Worm (Caenorhabditis elegans): ENCODE measurements around the gene rpc-25.

rpc-25 gene

DNA sequence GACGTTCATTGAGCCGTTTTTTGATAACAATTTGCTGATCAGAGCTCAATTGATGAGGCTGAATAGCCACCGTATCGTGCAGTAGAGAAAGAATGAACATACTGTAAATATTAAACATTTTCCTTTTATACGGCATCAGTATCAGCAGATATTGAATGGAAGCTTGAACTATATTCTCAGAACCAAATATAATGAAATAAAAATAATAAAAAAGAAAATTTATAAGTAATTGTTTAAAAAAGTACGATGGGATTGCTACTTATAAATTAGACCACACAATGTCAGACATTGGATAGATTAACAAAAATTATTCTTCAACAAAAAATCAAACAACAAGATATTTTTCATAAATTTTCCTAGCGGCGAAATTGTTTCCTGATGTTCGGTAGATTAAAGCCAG, at the start of gene rpc-25:
rpc-25 (minus strand) TSS at position 101 of the 400 bp plus-strand sequence.
- TF ChIP-seq flt-1 (GFP tag; IDR thresholded peaks at IDR 0.05) (no peak), cog-1 (tag; optimal IDR thresholded peaks at IDR 0.05) (no peak), ztf-29 (GFP tag; IDR thresholded peaks at IDR 0.05) (no peak), ref-1 (GFP tag; conservative IDR thresholded peaks at IDR 0.05) (no peak), T22C8.4 (GFP tag; IDR thresholded peaks at IDR 0.05) (no peak), med-1 (GFP tag; optimal IDR thresholded peaks at IDR 0.05; ENCODE audit: insufficient read depth) (no peak), klf-2 (GFP tag; conservative IDR thresholded peaks at IDR 0.05) (no peak), ztf-23 (GFP tag; IDR thresholded peaks at IDR 0.05) (no peak), tab-1 (GFP tag; IDR thresholded peaks at IDR 0.05) (no peak)

DNA sequence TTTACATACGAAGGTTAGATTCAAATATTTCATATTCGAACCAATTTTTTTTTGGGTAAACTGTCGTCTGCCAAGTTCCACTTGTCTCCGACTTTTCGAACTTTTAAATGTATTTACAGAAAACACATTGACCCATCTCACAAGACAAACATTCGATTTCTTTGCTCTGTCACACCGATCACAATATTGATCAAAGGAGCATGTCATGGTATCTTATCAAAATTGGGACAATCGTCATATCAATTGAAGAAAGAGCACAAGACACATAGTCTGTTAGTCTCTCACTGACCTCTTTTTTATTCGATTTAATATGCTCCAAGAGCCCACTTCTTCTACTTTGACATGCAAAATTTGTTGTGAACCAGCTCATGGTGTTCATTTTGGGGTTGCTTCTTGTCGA, 49.6 kb upstream of the rpc-25 start, which contains the start of gene nhr-232:
nhr-232 (plus strand) TSS at position 121 of the 400 bp plus-strand sequence.
- TF ChIP-seq klf-2 (GFP tag; conservative IDR thresholded peaks at IDR 0.05) (no peak), tab-1 (GFP tag; IDR thresholded peaks at IDR 0.05) (no peak), T22C8.4 (GFP tag; IDR thresholded peaks at IDR 0.05) (no peak), ztf-23 (GFP tag; IDR thresholded peaks at IDR 0.05) (no peak), med-1 (GFP tag; optimal IDR thresholded peaks at IDR 0.05; ENCODE audit: insufficient read depth) (no peak), ref-1 (GFP tag; conservative IDR thresholded peaks at IDR 0.05) (no peak), ztf-29 (GFP tag; IDR thresholded peaks at IDR 0.05) (no peak), cog-1 (tag; optimal IDR thresholded peaks at IDR 0.05) (no peak), flt-1 (GFP tag; IDR thresholded peaks at IDR 0.05) (no peak)

DNA sequence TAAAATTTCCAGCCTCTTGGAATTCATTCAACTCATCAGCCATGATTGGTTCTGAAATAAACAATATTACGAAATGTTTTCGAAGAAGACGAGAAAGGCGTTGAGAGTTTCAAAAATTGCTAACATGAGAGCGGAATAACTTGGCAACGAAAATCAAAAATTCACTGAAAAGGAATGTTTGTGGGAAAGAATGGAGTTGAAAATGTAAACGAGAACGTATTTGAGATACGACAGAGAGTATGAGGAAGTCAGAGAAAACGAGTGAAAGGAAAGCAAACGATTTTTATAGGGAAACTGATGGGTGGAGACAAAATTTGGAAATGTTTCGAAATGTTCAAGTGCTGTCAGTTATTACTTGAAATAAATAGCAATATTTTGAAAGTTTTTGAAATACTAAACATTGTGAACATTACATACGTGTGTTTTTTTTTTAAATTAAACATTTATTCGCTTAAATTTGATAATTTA, 48.6 kb upstream of the rpc-25 start, which contains the start of gene rop-1:
rop-1 (minus strand) TSS at position 51 of the 468 bp plus-strand sequence.
- TF ChIP-seq ztf-29 (GFP tag; IDR thresholded peaks at IDR 0.05) (no peak), med-1 (GFP tag; optimal IDR thresholded peaks at IDR 0.05; ENCODE audit: insufficient read depth) (no peak), ztf-23 (GFP tag; IDR thresholded peaks at IDR 0.05) (no peak), ref-1 (GFP tag; conservative IDR thresholded peaks at IDR 0.05) (no peak), tab-1 (GFP tag; IDR thresholded peaks at IDR 0.05) (no peak), T22C8.4 (GFP tag; IDR thresholded peaks at IDR 0.05) (no peak), klf-2 (GFP tag; conservative IDR thresholded peaks at IDR 0.05) (no peak), flt-1 (GFP tag; IDR thresholded peaks at IDR 0.05) (no peak), cog-1 (tag; optimal IDR thresholded peaks at IDR 0.05) (no peak)

DNA sequence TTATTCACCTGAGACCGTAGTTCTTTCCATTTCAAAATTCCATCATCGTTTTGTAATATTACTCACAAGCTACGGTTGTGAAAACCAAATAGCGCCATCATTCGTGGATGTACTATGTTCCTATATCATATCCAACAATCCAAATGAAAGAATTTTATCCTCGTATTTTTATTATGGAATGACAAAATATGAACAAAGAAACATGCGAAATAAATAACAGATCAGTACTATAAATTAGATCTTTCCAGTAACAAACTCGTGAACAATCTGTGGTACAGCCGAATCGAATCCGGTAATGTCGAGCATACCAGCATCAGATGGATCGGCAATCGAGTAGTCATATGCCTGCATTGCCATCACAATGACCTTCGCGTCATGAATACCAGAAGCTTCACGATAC, 46.3 kb upstream of the rpc-25 start:
- no peak for TF ChIP-seq tab-1 (GFP tag; IDR thresholded peaks at IDR 0.05)
- no peak for TF ChIP-seq cog-1 (tag; optimal IDR thresholded peaks at IDR 0.05)
- no peak for TF ChIP-seq flt-1 (GFP tag; IDR thresholded peaks at IDR 0.05)

DNA sequence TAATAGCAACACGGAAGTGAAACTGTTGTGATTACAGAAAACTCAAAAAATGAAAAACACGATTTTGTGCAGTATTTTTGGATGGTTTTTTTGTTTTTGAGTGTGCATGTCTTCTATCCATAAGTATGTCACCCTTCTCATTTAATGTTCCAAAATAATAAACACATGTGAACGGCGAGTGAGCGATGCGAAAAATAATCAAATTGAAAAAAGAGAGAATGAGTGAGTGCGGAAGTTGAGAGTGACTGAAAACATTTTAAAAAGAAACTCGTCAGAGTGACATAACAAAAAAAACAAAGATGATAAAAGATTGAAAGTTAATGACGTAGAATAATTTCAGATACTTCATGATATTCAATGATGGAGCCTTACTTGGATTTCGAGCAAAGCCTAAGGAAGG, 43.1 kb upstream of the rpc-25 start:
- TF ChIP-seq ztf-23 (GFP tag; IDR thresholded peaks at IDR 0.05), result no peak
- TF ChIP-seq cog-1 (tag; optimal IDR thresholded peaks at IDR 0.05), result no peak
- no peak for TF ChIP-seq ref-1 (GFP tag; conservative IDR thresholded peaks at IDR 0.05)
- no peak for TF ChIP-seq med-1 (GFP tag; optimal IDR thresholded peaks at IDR 0.05; ENCODE audit: insufficient read depth)
- TF ChIP-seq flt-1 (GFP tag; IDR thresholded peaks at IDR 0.05), result no peak
- TF ChIP-seq T22C8.4 (GFP tag; IDR thresholded peaks at IDR 0.05), result no peak
- no peak for TF ChIP-seq ztf-29 (GFP tag; IDR thresholded peaks at IDR 0.05)
- no peak for TF ChIP-seq klf-2 (GFP tag; conservative IDR thresholded peaks at IDR 0.05)
- TF ChIP-seq tab-1 (GFP tag; IDR thresholded peaks at IDR 0.05), result no peak

DNA sequence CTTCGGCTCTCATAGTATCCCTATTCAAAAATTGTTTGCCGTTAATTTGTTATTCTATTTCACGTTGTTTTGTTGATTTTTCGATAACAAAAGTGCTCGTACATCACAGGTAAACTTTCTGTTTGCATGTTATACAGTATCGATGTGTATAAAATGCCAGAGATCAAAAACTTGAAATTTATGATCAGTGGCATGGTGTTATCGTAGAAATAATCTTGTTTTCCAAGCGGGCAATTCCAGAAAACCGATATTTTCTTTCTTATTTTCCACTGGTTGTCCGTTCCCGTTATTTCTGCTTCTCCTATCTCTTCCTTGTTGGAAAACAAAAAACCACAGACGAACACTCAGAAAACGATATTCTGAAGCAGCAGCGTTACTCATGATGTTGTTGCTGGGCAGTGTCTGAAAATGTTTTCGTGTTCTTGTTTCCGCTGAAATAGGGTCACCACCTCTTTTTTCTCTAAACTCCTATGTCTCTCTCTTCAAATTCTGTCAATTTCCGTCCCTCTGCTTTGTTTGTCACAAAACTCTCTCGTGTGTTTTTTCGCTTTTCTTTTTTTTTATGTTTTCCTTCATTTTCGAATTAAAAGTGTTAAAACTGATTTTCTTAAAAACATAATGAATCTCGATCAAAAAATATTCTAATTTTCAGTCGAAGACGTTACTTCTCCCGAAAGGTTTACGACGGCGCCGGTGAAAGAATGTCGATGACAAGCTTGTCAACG, 42.0 kb upstream of the rpc-25 start, which contains the start of gene akt-1:
akt-1 (plus strand) TSS at position 651 of the 725 bp plus-strand sequence.
- no peak for TF ChIP-seq tab-1 (GFP tag; IDR thresholded peaks at IDR 0.05)
- no peak for TF ChIP-seq klf-2 (GFP tag; conservative IDR thresholded peaks at IDR 0.05)
- no peak for TF ChIP-seq T22C8.4 (GFP tag; IDR thresholded peaks at IDR 0.05)
- no peak for TF ChIP-seq ztf-29 (GFP tag; IDR thresholded peaks at IDR 0.05)

DNA sequence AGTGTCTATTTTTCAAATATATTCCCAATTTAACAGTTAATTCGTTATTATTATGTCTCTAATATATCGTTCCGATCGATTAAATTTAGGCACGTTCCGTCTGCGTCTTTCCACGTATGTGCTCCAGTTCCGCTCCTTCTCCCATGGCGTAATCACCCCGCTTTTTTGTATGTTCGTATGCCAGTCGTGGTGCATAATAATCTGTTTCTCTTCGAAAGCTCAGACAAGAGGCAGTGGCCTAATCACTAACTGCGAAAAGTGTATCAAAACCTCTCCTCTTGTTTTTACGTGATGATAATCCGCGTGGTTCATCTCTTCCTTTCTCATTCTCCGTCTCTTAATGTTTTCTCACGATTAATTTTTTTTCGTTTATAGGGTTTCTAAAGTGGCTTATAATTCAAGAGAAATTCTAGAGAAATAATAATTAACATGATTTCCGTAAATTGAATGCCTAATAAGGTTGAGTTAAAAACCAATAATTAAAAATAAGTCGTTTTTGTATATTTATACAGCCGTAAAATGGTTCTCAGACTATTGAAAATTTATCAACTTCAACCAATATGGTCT, 41.4 kb upstream of the rpc-25 start:
- TF ChIP-seq cog-1 (tag; optimal IDR thresholded peaks at IDR 0.05) (no peak), ztf-23 (GFP tag; IDR thresholded peaks at IDR 0.05) (no peak), ztf-29 (GFP tag; IDR thresholded peaks at IDR 0.05) (no peak), T22C8.4 (GFP tag; IDR thresholded peaks at IDR 0.05) (no peak)

DNA sequence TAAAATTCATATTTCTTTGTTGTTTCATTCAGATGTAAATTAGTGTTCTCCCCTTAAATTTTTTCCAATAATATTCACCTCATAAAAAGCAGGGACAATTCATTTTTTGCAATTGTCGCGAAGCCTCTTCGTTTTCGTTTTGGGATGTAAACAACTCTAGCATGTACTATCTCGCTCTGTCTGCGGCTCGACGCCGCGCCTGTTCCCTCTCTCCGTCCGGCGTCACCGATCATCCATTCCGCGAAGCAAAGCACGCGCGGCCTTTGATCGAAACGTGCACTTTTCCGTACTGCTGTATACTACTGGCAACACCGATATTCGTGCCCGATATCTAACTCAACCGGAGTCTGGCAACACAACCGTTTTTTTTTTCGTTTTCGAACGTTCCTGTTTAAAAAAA, 40.6 kb upstream of the rpc-25 start:
- no peak for TF ChIP-seq med-1 (GFP tag; optimal IDR thresholded peaks at IDR 0.05; ENCODE audit: insufficient read depth)
- TF ChIP-seq tab-1 (GFP tag; IDR thresholded peaks at IDR 0.05), result no peak
- TF ChIP-seq ref-1 (GFP tag; conservative IDR thresholded peaks at IDR 0.05), result no peak
- no peak for TF ChIP-seq flt-1 (GFP tag; IDR thresholded peaks at IDR 0.05)
- TF ChIP-seq ztf-23 (GFP tag; IDR thresholded peaks at IDR 0.05), result no peak
- no peak for TF ChIP-seq klf-2 (GFP tag; conservative IDR thresholded peaks at IDR 0.05)
- TF ChIP-seq cog-1 (tag; optimal IDR thresholded peaks at IDR 0.05), result no peak
- TF ChIP-seq ztf-29 (GFP tag; IDR thresholded peaks at IDR 0.05), result no peak
- TF ChIP-seq T22C8.4 (GFP tag; IDR thresholded peaks at IDR 0.05), result no peak

DNA sequence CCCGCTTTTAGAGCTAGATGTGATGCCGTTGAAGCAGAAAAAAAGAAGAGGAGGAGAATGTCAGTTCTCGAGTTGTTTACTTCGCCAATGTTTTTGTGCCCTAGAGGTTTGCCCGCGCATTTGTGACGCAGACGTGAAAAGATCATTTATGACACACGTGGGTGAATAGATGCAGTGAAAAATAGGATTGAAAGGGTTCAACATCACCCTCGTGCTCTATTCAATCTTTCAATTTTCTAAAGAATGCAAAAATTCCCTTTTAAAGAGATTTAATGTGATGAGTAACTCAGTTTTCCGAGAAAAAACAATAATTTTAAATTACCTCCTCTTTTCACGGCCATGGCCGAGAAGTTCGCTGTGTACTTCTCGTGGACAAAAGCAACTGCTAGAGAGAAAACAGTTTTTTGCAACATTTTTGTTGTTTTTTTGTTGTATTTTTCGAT, 40.1 kb upstream of the rpc-25 start:
- TF ChIP-seq ztf-29 (GFP tag; IDR thresholded peaks at IDR 0.05), result no peak
- TF ChIP-seq flt-1 (GFP tag; IDR thresholded peaks at IDR 0.05), result no peak
- no peak for TF ChIP-seq cog-1 (tag; optimal IDR thresholded peaks at IDR 0.05)
- no peak for TF ChIP-seq ref-1 (GFP tag; conservative IDR thresholded peaks at IDR 0.05)
- TF ChIP-seq ztf-23 (GFP tag; IDR thresholded peaks at IDR 0.05), result no peak
- TF ChIP-seq T22C8.4 (GFP tag; IDR thresholded peaks at IDR 0.05), result no peak
- no peak for TF ChIP-seq klf-2 (GFP tag; conservative IDR thresholded peaks at IDR 0.05)

DNA sequence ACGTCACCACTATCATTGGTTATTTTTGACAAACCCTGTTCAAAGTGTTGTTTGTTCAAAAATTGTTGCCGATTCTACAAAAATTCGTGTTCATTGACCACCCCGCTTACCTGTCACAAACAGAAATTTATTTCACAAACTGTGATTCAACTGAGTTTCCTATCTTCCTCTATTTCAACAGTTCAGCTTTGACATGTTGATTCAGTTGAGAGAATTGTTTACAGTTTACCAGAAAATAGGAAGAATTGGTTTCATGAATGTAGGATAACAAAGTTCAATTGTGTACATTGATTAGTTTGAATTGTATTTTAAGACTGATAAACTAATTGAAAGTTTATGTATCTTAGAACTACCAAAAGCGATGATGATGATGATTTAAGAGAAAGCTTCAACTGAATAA, 39.2 kb upstream of the rpc-25 start:
- TF ChIP-seq klf-2 (GFP tag; conservative IDR thresholded peaks at IDR 0.05), result no peak
- no peak for TF ChIP-seq T22C8.4 (GFP tag; IDR thresholded peaks at IDR 0.05)
- TF ChIP-seq med-1 (GFP tag; optimal IDR thresholded peaks at IDR 0.05; ENCODE audit: insufficient read depth), result no peak
- no peak for TF ChIP-seq ztf-29 (GFP tag; IDR thresholded peaks at IDR 0.05)
- TF ChIP-seq tab-1 (GFP tag; IDR thresholded peaks at IDR 0.05), result no peak
- TF ChIP-seq ztf-23 (GFP tag; IDR thresholded peaks at IDR 0.05), result no peak
- no peak for TF ChIP-seq cog-1 (tag; optimal IDR thresholded peaks at IDR 0.05)
- TF ChIP-seq ref-1 (GFP tag; conservative IDR thresholded peaks at IDR 0.05), result no peak
- no peak for TF ChIP-seq flt-1 (GFP tag; IDR thresholded peaks at IDR 0.05)

Measured in whole organism, midembryonic.